Fruit fly (Drosophila melanogaster) whole organism, embryonic: ENCODE data around the gene Nepl20.

ENCODE experiments used
- Dll ChIP-seq: fragments of 200-800 bp; sonication (Bioruptor generic); IDR thresholded peaks from 4 replicates; pipeline ENCODE4 v1.3.6; 2022; ENCODE audit warnings: missing biosample characterization, missing genetic modification characterization; ENCODE audit not compliant: partially characterized antibody
- HmgZ ChIP-seq: fragments of 200-800 bp; sonication (Bioruptor generic); optimal IDR thresholded peaks from 2 replicates; lab custom pipeline; 2018; ENCODE audit warnings: missing biosample characterization, mild to moderate bottlenecking, missing genetic modification characterization
- Meics ChIP-seq: fragments of 200-800 bp; sonication (Bioruptor generic); optimal IDR thresholded peaks from 2 replicates; lab custom pipeline; 2017; ENCODE audit warnings: missing biosample characterization, mild to moderate bottlenecking, missing genetic modification characterization
- Optix ChIP-seq: fragments of 200-800 bp; sonication (Bioruptor generic); IDR thresholded peaks from 3 replicates; pipeline ENCODE4 v1.3.6; 2022; ENCODE audit warnings: missing biosample characterization, missing genetic modification characterization
- danr ChIP-seq: fragments of 200-800 bp; sonication (Bioruptor generic); IDR thresholded peaks from 2 replicates; pipeline ENCODE4 v1.3.6; 2022; ENCODE audit warnings: missing biosample characterization, missing genetic modification characterization
- klu ChIP-seq: fragments of 200-800 bp; sonication (Bioruptor generic); IDR thresholded peaks from 2 replicates; pipeline ENCODE4 v1.3.6; 2022; ENCODE audit warnings: missing biosample characterization, missing genetic modification characterization
- sens-2 ChIP-seq: fragments of 200-800 bp; sonication (Bioruptor generic); IDR thresholded peaks from 2 replicates; pipeline ENCODE4 v1.3.6; 2022; ENCODE audit warnings: missing biosample characterization, missing genetic modification characterization
- usp ChIP-seq: fragments of >200 bp; optimal IDR thresholded peaks from 2 replicates; lab custom pipeline; 2017; ENCODE audit warnings: missing biosample characterization, missing genetic modification characterization

DNA sequence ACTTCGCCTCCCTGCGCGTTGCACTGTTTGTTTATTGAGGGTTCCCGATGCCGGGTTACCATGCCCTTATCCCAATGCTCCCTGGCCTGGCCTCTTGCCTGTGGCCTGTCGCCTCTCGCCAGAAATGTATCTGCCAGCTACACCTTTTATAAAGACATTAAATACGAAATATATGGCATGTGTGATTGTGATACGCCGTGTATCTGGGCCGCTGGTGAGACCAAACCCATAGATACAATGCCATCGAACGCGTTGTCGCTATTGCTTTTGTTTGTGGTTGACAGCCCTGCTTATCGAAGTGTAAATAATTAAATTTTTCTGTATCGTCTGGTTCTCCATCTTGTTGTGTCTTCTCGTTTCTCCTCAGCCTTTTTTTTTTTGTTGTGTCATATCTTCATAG, 20.0 kb upstream of the Nepl20 start:
- TF ChIP-seq HmgZ (no peak), danr (GFP tag; lab: Robert Waterston, UW) (no peak), usp (GFP tag; lab: Kevin White, UChicago) (no peak), klu (GFP tag; lab: Robert Waterston, UW) (no peak), sens-2 (GFP tag; lab: Robert Waterston, UW) (no peak), Optix (GFP tag; lab: Robert Waterston, UW) (no peak), Dll (GFP tag; lab: Robert Waterston, UW) (no peak), Meics (GFP tag; lab: Kevin White, UChicago) (no peak)
